Worm (Caenorhabditis elegans): ENCODE measurements around the gene rho-1.
A peak's percentile ranks its signal among the peaks of the same experiment; 100 is the strongest.
"Not testable (repeated sequence)": the region's sequence is repeated elsewhere in the genome, so short reads cannot be mapped to it uniquely, and the experiment has no call there.

The rho-1 gene

ce11 chrIV:16488921-16489320, at the start of gene rho-1:
Gene rho-1, minus strand, starts transcription at chrIV:16489021.
- TF ChIP-seq ztf-29 (GFP tag; IDR thresholded peaks at IDR 0.05) (no peak), ref-1 (GFP tag; conservative IDR thresholded peaks at IDR 0.05) (no peak), flt-1 (GFP tag; IDR thresholded peaks at IDR 0.05) (no peak), ztf-23 (GFP tag; IDR thresholded peaks at IDR 0.05) (no peak), T22C8.4 (GFP tag; IDR thresholded peaks at IDR 0.05) (no peak), klf-2 (GFP tag; conservative IDR thresholded peaks at IDR 0.05) (no peak), med-1 (GFP tag; optimal IDR thresholded peaks at IDR 0.05; ENCODE audit: insufficient read depth) (no peak), tab-1 (GFP tag; IDR thresholded peaks at IDR 0.05) (no peak), cog-1 (tag; optimal IDR thresholded peaks at IDR 0.05) (no peak)

- TF ChIP-seq flt-1 (GFP tag; IDR thresholded peaks at IDR 0.05) (no peak), ref-1 (GFP tag; conservative IDR thresholded peaks at IDR 0.05) (no peak), ztf-29 (GFP tag; IDR thresholded peaks at IDR 0.05) (no peak), med-1 (GFP tag; optimal IDR thresholded peaks at IDR 0.05; ENCODE audit: insufficient read depth) (no peak), klf-2 (GFP tag; conservative IDR thresholded peaks at IDR 0.05) (no peak), cog-1 (tag; optimal IDR thresholded peaks at IDR 0.05) (no peak), T22C8.4 (GFP tag; IDR thresholded peaks at IDR 0.05) (no peak), tab-1 (GFP tag; IDR thresholded peaks at IDR 0.05) (no peak), ztf-23 (GFP tag; IDR thresholded peaks at IDR 0.05) (no peak)
Measured at ce11 chrIV:16534900-16535299, 46.1 kb upstream of the rho-1 start.

ce11 chrIV:16533361-16533760, 44.5 kb upstream of the rho-1 start, which contains the start of gene Y51H4A.6:
Gene Y51H4A.6, plus strand, starts transcription at chrIV:16533661.
- TF ChIP-seq ztf-23 (GFP tag; IDR thresholded peaks at IDR 0.05) (no peak), flt-1 (GFP tag; IDR thresholded peaks at IDR 0.05) (no peak), tab-1 (GFP tag; IDR thresholded peaks at IDR 0.05) (no peak), ref-1 (GFP tag; conservative IDR thresholded peaks at IDR 0.05) (no peak), med-1 (GFP tag; optimal IDR thresholded peaks at IDR 0.05; ENCODE audit: insufficient read depth) (no peak), T22C8.4 (GFP tag; IDR thresholded peaks at IDR 0.05) (no peak), ztf-29 (GFP tag; IDR thresholded peaks at IDR 0.05) (no peak), klf-2 (GFP tag; conservative IDR thresholded peaks at IDR 0.05) (no peak), cog-1 (tag; optimal IDR thresholded peaks at IDR 0.05) (no peak)

- TF ChIP-seq flt-1 (GFP tag; IDR thresholded peaks at IDR 0.05) (no peak), ztf-29 (GFP tag; IDR thresholded peaks at IDR 0.05) (no peak), T22C8.4 (GFP tag; IDR thresholded peaks at IDR 0.05) (no peak), med-1 (GFP tag; optimal IDR thresholded peaks at IDR 0.05; ENCODE audit: insufficient read depth) (no peak), tab-1 (GFP tag; IDR thresholded peaks at IDR 0.05) (no peak), klf-2 (GFP tag; conservative IDR thresholded peaks at IDR 0.05) (no peak)
Measured at ce11 chrIV:16528375-16528774, 39.6 kb upstream of the rho-1 start, which contains the start of gene Y51H4A.937. Gene Y51H4A.937, plus strand, starts transcription at chrIV:16528675.

- TF ChIP-seq ztf-29 (GFP tag; IDR thresholded peaks at IDR 0.05) (no peak), cog-1 (tag; optimal IDR thresholded peaks at IDR 0.05) (no peak), ztf-23 (GFP tag; IDR thresholded peaks at IDR 0.05) (no peak), tab-1 (GFP tag; IDR thresholded peaks at IDR 0.05) (no peak), flt-1 (GFP tag; IDR thresholded peaks at IDR 0.05) (no peak), med-1 (GFP tag; optimal IDR thresholded peaks at IDR 0.05; ENCODE audit: insufficient read depth) (no peak), klf-2 (GFP tag; conservative IDR thresholded peaks at IDR 0.05) (no peak), T22C8.4 (GFP tag; IDR thresholded peaks at IDR 0.05) (no peak), ref-1 (GFP tag; conservative IDR thresholded peaks at IDR 0.05) (no peak)
Measured at ce11 chrIV:16526038-16526437, 37.2 kb upstream of the rho-1 start, which contains the start of gene Y51H4A.5. Gene Y51H4A.5, minus strand, starts transcription at chrIV:16526138.

ce11 chrIV:16525018-16525417, 36.2 kb upstream of the rho-1 start:
- no peak for TF ChIP-seq tab-1 (GFP tag; IDR thresholded peaks at IDR 0.05)
- no peak for TF ChIP-seq ztf-29 (GFP tag; IDR thresholded peaks at IDR 0.05)
- no peak for TF ChIP-seq T22C8.4 (GFP tag; IDR thresholded peaks at IDR 0.05)
- TF ChIP-seq ref-1 (GFP tag; conservative IDR thresholded peaks at IDR 0.05), result no peak
- no peak for TF ChIP-seq cog-1 (tag; optimal IDR thresholded peaks at IDR 0.05)
- TF ChIP-seq klf-2 (GFP tag; conservative IDR thresholded peaks at IDR 0.05), result no peak
- no peak for TF ChIP-seq flt-1 (GFP tag; IDR thresholded peaks at IDR 0.05)
- no peak for TF ChIP-seq ztf-23 (GFP tag; IDR thresholded peaks at IDR 0.05)
- no peak for TF ChIP-seq med-1 (GFP tag; optimal IDR thresholded peaks at IDR 0.05; ENCODE audit: insufficient read depth)

- not testable (repeated sequence) for TF ChIP-seq med-1 (GFP tag; optimal IDR thresholded peaks at IDR 0.05; ENCODE audit: insufficient read depth); flt-1 (GFP tag; IDR thresholded peaks at IDR 0.05); ztf-29 (GFP tag; IDR thresholded peaks at IDR 0.05)
Measured at ce11 chrIV:16507132-16507531, 18.3 kb upstream of the rho-1 start, which contains the start of gene Y51H4A.935. Gene Y51H4A.935, minus strand, starts transcription at chrIV:16507232.

ce11 chrIV:16505632-16506203, 16.9 kb upstream of the rho-1 start, which contains the start of gene zip-7:
Gene zip-7, minus strand, starts transcription at chrIV:16505682.
- no peak for TF ChIP-seq ztf-23 (GFP tag; IDR thresholded peaks at IDR 0.05)
- TF ChIP-seq ref-1 (GFP tag; conservative IDR thresholded peaks at IDR 0.05), result no peak
- no peak for TF ChIP-seq flt-1 (GFP tag; IDR thresholded peaks at IDR 0.05)
- no peak for TF ChIP-seq klf-2 (GFP tag; conservative IDR thresholded peaks at IDR 0.05)
- TF ChIP-seq ztf-29 (GFP tag; IDR thresholded peaks at IDR 0.05), result no peak
- TF ChIP-seq cog-1 (tag; optimal IDR thresholded peaks at IDR 0.05), result no peak
- no peak for TF ChIP-seq T22C8.4 (GFP tag; IDR thresholded peaks at IDR 0.05)
- TF ChIP-seq tab-1 (GFP tag; IDR thresholded peaks at IDR 0.05), result no peak
- no peak for TF ChIP-seq med-1 (GFP tag; optimal IDR thresholded peaks at IDR 0.05; ENCODE audit: insufficient read depth)

- 0 out of 2 replicates have a peak, but pooled peaks have one; percentile 47 for TF ChIP-seq tab-1 (GFP tag; IDR thresholded peaks at IDR 0.05)
- no peak for TF ChIP-seq ref-1 (GFP tag; conservative IDR thresholded peaks at IDR 0.05)
- no peak for TF ChIP-seq ztf-29 (GFP tag; IDR thresholded peaks at IDR 0.05)
- 0 out of 2 replicates have a peak, but pooled peaks have one; percentile 40 for TF ChIP-seq flt-1 (GFP tag; IDR thresholded peaks at IDR 0.05)
- TF ChIP-seq T22C8.4 (GFP tag; IDR thresholded peaks at IDR 0.05), result no peak
- TF ChIP-seq klf-2 (GFP tag; conservative IDR thresholded peaks at IDR 0.05), result no peak
- no peak for TF ChIP-seq cog-1 (tag; optimal IDR thresholded peaks at IDR 0.05)
Measured at ce11 chrIV:16503590-16504217, 14.9 kb upstream of the rho-1 start.

All from whole organism, midembryonic.